Worm (Caenorhabditis elegans) whole organism, late embryonic: ENCODE measurements around the gene srbc-58.

Source experiments
- pat-9 ChIP-seq: fragments of 200-800 bp; sonication (Bioruptor generic); optimal IDR thresholded peaks from 2 replicates; lab custom pipeline; 2018; ENCODE audit warnings: mild to moderate bottlenecking, missing genetic modification characterization, moderate library complexity, missing compliant biosample characterization
- pha-4 ChIP-seq: fragments of 150-350 bp; optimal IDR thresholded peaks from 2 replicates; lab custom pipeline; 2018; ENCODE audit warnings: missing biosample characterization, missing genetic modification reagents, missing genetic modification characterization
- sox-4 ChIP-seq: sonication (generic microtip); optimal IDR thresholded peaks from 2 replicates; lab custom pipeline; 2017; ENCODE audit warnings: mild to moderate bottlenecking, missing genetic modification characterization, inconsistent platforms, missing compliant biosample characterization

- no peak for TF ChIP-seq pat-9 (tag; lab: Kevin White, UChicago)
- TF ChIP-seq sox-4 (tag; lab: Kevin White, UChicago): no peak
- TF ChIP-seq pha-4 (tag; lab: Kevin White, UChicago): no peak
Measured at ce11 chrV:727484-728351, 47.1 kb upstream of the srbc-58 start, which contains the start of the genes icl-1 and srh-2.
